Worm (Caenorhabditis elegans) whole organism, L4 larva: ENCODE results near the gene F35C11.3.

Source experiments
- D1046.2 ChIP-seq: fragments of 200-800 bp; sonication (Bioruptor generic); IDR thresholded peaks from 2 replicates; pipeline ENCODE4 v1.3.6; 2022; ENCODE audit warnings: missing genetic modification characterization, missing compliant biosample characterization
- Y75B8A.6 ChIP-seq: fragments of 200-800 bp; sonication (Bioruptor generic); IDR thresholded peaks from 2 replicates; pipeline ENCODE4 v1.3.6; 2022; ENCODE audit warnings: missing genetic modification reagents, missing genetic modification characterization, missing compliant biosample characterization
- ZK546.5 ChIP-seq, 2 experiments: sonication (generic microtip); optimal IDR thresholded peaks; 2 replicates each; lab custom pipeline; 2017; ENCODE audit warnings: missing biosample characterization in 2 of 2, missing genetic modification characterization in 2 of 2
- aly-2 ChIP-seq: sonication (generic microtip); optimal IDR thresholded peaks from 2 replicates; lab custom pipeline; 2018; ENCODE audit warnings: missing biosample characterization, missing genetic modification characterization
- fkh-10 ChIP-seq: fragments of 150-350 bp; optimal IDR thresholded peaks from 2 replicates; lab custom pipeline; 2014; ENCODE audit warnings: missing biosample characterization, missing genetic modification reagents, missing genetic modification characterization
- lin-1 ChIP-seq: fragments of 200-800 bp; sonication (Bioruptor generic); IDR thresholded peaks from 2 replicates; pipeline ENCODE4 v1.3.6; 2022; ENCODE audit warnings: missing genetic modification reagents, missing genetic modification characterization, missing compliant biosample characterization
- nhr-11 ChIP-seq: fragments of 150-350 bp; optimal IDR thresholded peaks from 2 replicates; lab custom pipeline; 2014; ENCODE audit warnings: missing biosample characterization, missing genetic modification characterization
- nhr-76 ChIP-seq: fragments of 150-350 bp; optimal IDR thresholded peaks from 2 replicates; lab custom pipeline; 2014; ENCODE audit warnings: missing biosample characterization, missing genetic modification characterization
- nhr-77 ChIP-seq: fragments of 150-350 bp; optimal IDR thresholded peaks from 2 replicates; lab custom pipeline; 2014; ENCODE audit warnings: missing biosample characterization, missing genetic modification characterization
- sdz-12 ChIP-seq: fragments of 200-800 bp; sonication (Bioruptor generic); optimal IDR thresholded peaks from 2 replicates; lab custom pipeline; 2018; ENCODE audit warnings: mild to moderate bottlenecking, missing genetic modification characterization, missing compliant biosample characterization

DNA sequence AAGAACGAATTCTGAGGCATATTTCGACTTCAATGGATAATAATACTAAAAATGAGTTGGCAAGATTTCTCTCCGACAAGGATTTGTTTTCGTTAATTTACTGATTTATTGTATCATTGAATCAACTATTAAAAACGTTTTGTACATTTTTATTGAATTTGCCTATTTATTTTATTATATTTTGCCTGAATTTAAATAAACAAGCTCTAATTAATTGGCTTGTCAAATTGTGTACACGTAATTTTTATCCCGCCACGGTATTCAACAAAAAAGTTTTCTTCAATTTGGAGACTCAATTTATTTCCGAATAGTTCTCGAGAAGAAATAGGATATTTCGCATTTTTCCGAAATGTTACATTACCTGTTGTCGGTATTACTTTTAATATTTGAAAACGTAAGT, 14.1 kb upstream of the F35C11.3 start, which contains the start of gene M110.7:
- TF ChIP-seq ZK546.5 (tag; optimal IDR thresholded peaks at IDR 0.05; lab: Kevin White, UChicago) (no peak), aly-2 (tag; lab: Kevin White, UChicago) (no peak), nhr-77 (tag; lab: Kevin White, UChicago) (no peak), sdz-12 (GFP tag; lab: Kevin White, UChicago) (no peak), fkh-10 (GFP tag; lab: Kevin White, UChicago) (no peak), nhr-76 (tag; lab: Kevin White, UChicago) (no peak), nhr-11 (tag; lab: Kevin White, UChicago) (no peak), lin-1 (GFP tag; lab: Robert Waterston, UW) (no peak), Y75B8A.6 (GFP tag; lab: Robert Waterston, UW) (no peak), D1046.2 (no peak)
